Fruit fly (Drosophila melanogaster): Measurements from ENCODE around the gene Sfp24F.
A peak's percentile ranks its signal among the peaks of the same experiment; 100 is the strongest.

Gene Sfp24F

DNA sequence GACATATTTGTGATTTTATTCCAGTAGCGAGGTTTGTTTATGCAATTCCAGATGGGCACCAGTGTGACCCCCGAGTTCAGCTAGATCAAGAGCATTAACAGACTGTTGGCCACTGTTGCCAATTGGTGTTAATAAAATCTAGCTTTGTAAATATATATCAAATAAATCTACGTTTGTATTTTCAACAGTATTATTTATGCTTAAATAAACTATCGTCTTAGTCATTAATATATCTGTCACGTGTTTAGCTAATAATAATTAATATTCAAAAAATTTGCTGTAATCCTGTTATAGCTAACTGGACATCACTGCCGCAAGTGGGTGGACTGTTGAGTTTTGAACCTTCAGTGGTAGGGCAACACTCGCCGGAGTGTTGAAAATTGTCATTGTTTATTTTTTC, 17.7 kb upstream of the Sfp24F start, which contains the start of the genes mRpL27 and CG15435 (continued):
- no peak for TF ChIP-seq Doc3 (GFP tag; IDR thresholded peaks at IDR 0.05; ENCODE audit: partially characterized antibody)
- TF ChIP-seq CG4617 (GFP tag; optimal IDR thresholded peaks at IDR 0.05; ENCODE audit: borderline replicate concordance), result peak; percentile 42
- TF ChIP-seq Awh (GFP tag; IDR thresholded peaks at IDR 0.05), result no peak
- peak; percentile 95 for TF ChIP-seq Sry-β (GFP tag; optimal IDR thresholded peaks at IDR 0.05)
- TF ChIP-seq CG14710 (tag; optimal IDR thresholded peaks at IDR 0.05), result peak; percentile 100
- no peak for TF ChIP-seq Usf (GFP tag; optimal IDR thresholded peaks at IDR 0.05)
- TF ChIP-seq CG3726 (GFP tag; IDR thresholded peaks at IDR 0.05), result no peak
- TF ChIP-seq dmrt11E (tag; optimal IDR thresholded peaks at IDR 0.05), result peak; percentile 24
- no peak for TF ChIP-seq CG8359 (GFP tag; optimal IDR thresholded peaks at IDR 0.05; ENCODE audit: borderline replicate concordance)
- TF ChIP-seq unpg (GFP tag; optimal IDR thresholded peaks at IDR 0.05), result peak; percentile 46
- no peak for TF ChIP-seq CG5245 (GFP tag; optimal IDR thresholded peaks at IDR 0.05)
- no peak for TF ChIP-seq zf30C (GFP tag; optimal IDR thresholded peaks at IDR 0.05)
- no peak for TF ChIP-seq tin (GFP tag; optimal IDR thresholded peaks at IDR 0.05)
- no peak for TF ChIP-seq CG12942 (GFP tag; optimal IDR thresholded peaks at IDR 0.05)
- TF ChIP-seq seq (GFP tag; IDR thresholded peaks at IDR 0.05), result no peak
- TF ChIP-seq vnd (GFP tag; IDR thresholded peaks at IDR 0.05; ENCODE audit: partially characterized antibody), result no peak
- peak; percentile 39 for TF ChIP-seq nerfin-1 (tag; optimal IDR thresholded peaks at IDR 0.05)
- no peak for TF ChIP-seq CG11696 (GFP tag; IDR thresholded peaks at IDR 0.05)
- TF ChIP-seq H2.0 (GFP tag; IDR thresholded peaks at IDR 0.05), result no peak
- TF ChIP-seq CG34224 (GFP tag; IDR thresholded peaks at IDR 0.05; ENCODE audit: partially characterized antibody), result no peak
- peak; percentile 70 for TF ChIP-seq CG15479 (GFP tag; optimal IDR thresholded peaks at IDR 0.05)
- no peak for TF ChIP-seq CG6791 (GFP tag; IDR thresholded peaks at IDR 0.05; ENCODE audit: partially characterized antibody)
- no peak for TF ChIP-seq CG1647 (GFP tag; optimal IDR thresholded peaks at IDR 0.05)
- no peak for TF ChIP-seq CG18011 (GFP tag; optimal IDR thresholded peaks at IDR 0.05)
- TF ChIP-seq CG6272 (GFP tag; IDR thresholded peaks at IDR 0.05), result no peak
- TF ChIP-seq amos (GFP tag; IDR thresholded peaks at IDR 0.05; ENCODE audit: partially characterized antibody), result peak; percentile 43; the same call in 1 of the 2 replicates
- TF ChIP-seq CG7745 (tag; optimal IDR thresholded peaks at IDR 0.05), result no peak
- TF ChIP-seq B-H1 (GFP tag; IDR thresholded peaks at IDR 0.05), result no peak
- TF ChIP-seq ftz-f1 (GFP tag; optimal IDR thresholded peaks at IDR 0.05), result no peak
- TF ChIP-seq salm (tag; optimal IDR thresholded peaks at IDR 0.05), result no peak
- TF ChIP-seq Gug (GFP tag; IDR thresholded peaks at IDR 0.05), result no peak
- peak in 1 of 2 experiments; percentile 21 for TF ChIP-seq bsh (GFP tag; optimal IDR thresholded peaks at IDR 0.05)
- no peak for TF ChIP-seq rib (GFP tag; IDR thresholded peaks at IDR 0.05)
- no peak for TF ChIP-seq ro (GFP tag; IDR thresholded peaks at IDR 0.05)
- peak; percentile 16 for TF ChIP-seq pho (GFP tag; optimal IDR thresholded peaks at IDR 0.05)
- peak; percentile 25 for TF ChIP-seq CG1233 (GFP tag; optimal IDR thresholded peaks at IDR 0.05)
- TF ChIP-seq phol (tag; optimal IDR thresholded peaks at IDR 0.05), result peak; percentile 56
- no peak for TF ChIP-seq fru (optimal IDR thresholded peaks at IDR 0.05)
- peak; percentile 24 for TF ChIP-seq ewg (GFP tag; optimal IDR thresholded peaks at IDR 0.05)
- TF ChIP-seq CG10321 (GFP tag; IDR thresholded peaks at IDR 0.05), result no peak
- TF ChIP-seq CG7357 (GFP tag; IDR thresholded peaks at IDR 0.05), result 0 out of 3 replicates have a peak, but pooled peaks have one; percentile 23
- TF ChIP-seq CG17912 (GFP tag; optimal IDR thresholded peaks at IDR 0.05), result peak; percentile 27
- TF ChIP-seq Taf1 (GFP tag; IDR thresholded peaks at IDR 0.05), result no peak
- no peak for TF ChIP-seq Mes4 (GFP tag; optimal IDR thresholded peaks at IDR 0.05)
- no peak for TF ChIP-seq disco-r (GFP tag; optimal IDR thresholded peaks at IDR 0.05)
- no peak for TF ChIP-seq schlank (tag; optimal IDR thresholded peaks at IDR 0.05)
- TF ChIP-seq Antp (GFP tag; optimal IDR thresholded peaks at IDR 0.05), result no peak
- no peak for TF ChIP-seq Lpt (GFP tag; optimal IDR thresholded peaks at IDR 0.05)
- TF ChIP-seq CG1529 (GFP tag; optimal IDR thresholded peaks at IDR 0.05), result no peak
- TF ChIP-seq run (tag; optimal IDR thresholded peaks at IDR 0.05), result no peak
- no peak for TF ChIP-seq vfl (GFP tag; optimal IDR thresholded peaks at IDR 0.05)

All from whole organism, embryonic.